Fruit fly (Drosophila melanogaster): ENCODE results near the gene nAChRbeta3.

nAChRbeta3 gene

DNA sequence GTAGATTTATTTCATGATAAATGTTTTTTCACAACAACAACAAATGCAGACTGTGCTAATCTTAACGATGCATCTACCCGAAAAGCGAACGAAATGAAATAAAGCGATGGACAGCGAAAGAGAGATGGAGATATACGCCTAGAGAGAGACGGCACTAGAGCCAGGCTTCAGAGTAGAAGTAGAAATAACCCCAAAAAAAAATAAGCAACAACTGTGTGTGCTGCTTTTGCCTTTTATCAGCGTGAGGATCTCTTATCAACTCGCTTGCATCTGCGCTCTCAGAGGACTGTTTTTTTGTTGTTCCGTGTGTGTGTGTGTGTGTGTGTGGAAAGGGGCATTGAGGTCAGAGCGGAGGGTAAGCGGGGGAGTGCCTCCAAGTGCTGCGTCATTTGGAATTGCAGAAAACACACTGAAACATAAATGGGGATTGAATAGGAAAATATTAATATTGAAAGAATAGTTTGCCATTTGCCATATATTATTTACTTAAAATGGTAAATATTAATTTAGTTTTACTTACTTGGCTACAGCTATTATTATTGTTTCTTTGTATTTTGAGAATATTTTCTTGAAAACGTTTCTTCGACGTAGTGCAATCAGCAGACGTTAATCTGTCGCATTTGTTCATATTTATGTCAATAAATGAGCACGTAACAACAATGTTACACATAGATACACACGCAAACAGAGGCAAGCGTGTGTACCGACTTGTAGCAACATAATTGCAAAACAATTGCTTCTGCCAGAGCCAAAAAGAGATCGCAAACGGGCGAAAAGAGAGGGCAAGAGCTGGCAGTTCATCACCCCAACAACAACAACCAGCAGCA is 23.7 kb upstream of the nAChRbeta3 start:
- no peak for TF ChIP-seq Mnt (GFP tag; optimal IDR thresholded peaks at IDR 0.05)
- peak; percentile 55 for TF ChIP-seq tj (GFP tag; optimal IDR thresholded peaks at IDR 0.05)
- no peak for TF ChIP-seq CG33017 (tag; optimal IDR thresholded peaks at IDR 0.05)
- TF ChIP-seq toe (GFP tag; optimal IDR thresholded peaks at IDR 0.05): no peak
- TF ChIP-seq bab1 (GFP tag; optimal IDR thresholded peaks at IDR 0.05): no peak

DNA sequence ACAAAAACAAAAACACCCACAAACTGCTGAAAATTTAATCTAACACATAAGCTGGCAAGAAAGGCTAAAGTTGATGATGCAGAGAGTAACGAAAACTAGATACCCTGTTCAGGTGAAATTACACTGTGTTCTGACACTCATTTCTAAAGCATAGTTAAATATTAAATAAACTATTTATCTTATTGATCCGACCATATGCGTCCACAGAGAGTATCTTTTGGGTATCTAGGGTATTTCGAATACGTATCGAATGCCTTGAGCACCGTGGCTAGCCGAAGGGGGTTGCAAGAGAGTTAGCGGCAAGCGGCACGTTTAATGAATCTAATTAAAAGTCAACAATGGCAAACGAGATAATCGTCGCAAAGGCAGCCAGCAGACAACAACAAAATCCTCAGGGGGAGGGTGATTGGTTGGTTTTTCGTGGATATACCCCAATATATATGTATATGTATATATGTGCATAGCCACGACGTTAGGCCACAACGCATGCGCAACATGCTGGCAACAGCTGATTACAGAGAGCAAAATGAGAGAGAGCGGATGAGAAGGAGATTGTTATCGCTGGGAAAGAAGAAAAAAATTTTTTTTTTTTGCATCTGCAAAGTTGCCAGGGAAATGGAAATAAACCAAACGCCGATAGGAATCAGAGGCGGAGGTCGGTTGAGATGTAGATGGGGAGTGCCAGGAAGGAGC is 22.8 kb upstream of the nAChRbeta3 start:
- TF ChIP-seq cic (GFP tag; optimal IDR thresholded peaks at IDR 0.05): no peak
- TF ChIP-seq toe (GFP tag; optimal IDR thresholded peaks at IDR 0.05): no peak
- TF ChIP-seq CG1620 (GFP tag; optimal IDR thresholded peaks at IDR 0.05): no peak
- TF ChIP-seq CG11617 (GFP tag; optimal IDR thresholded peaks at IDR 0.05): no peak
- no peak for TF ChIP-seq cnc (optimal IDR thresholded peaks at IDR 0.05)
- no peak for TF ChIP-seq CG14711 (tag; optimal IDR thresholded peaks at IDR 0.05)
- TF ChIP-seq CG5204 (GFP tag; optimal IDR thresholded peaks at IDR 0.05): no peak
- no peak for TF ChIP-seq Clk (GFP tag; optimal IDR thresholded peaks at IDR 0.05)
- TF ChIP-seq CG7045 (GFP tag; optimal IDR thresholded peaks at IDR 0.05): no peak
- TF ChIP-seq Crg-1 (GFP tag; optimal IDR thresholded peaks at IDR 0.05): no peak
- no peak for TF ChIP-seq CG7101 (tag; optimal IDR thresholded peaks at IDR 0.05)
- no peak for TF ChIP-seq Hr96 (GFP tag; optimal IDR thresholded peaks at IDR 0.05)
- TF ChIP-seq pad (GFP tag; optimal IDR thresholded peaks at IDR 0.05): no peak
- TF ChIP-seq bab1 (GFP tag; optimal IDR thresholded peaks at IDR 0.05): no peak
- no peak for TF ChIP-seq tj (GFP tag; optimal IDR thresholded peaks at IDR 0.05)

DNA sequence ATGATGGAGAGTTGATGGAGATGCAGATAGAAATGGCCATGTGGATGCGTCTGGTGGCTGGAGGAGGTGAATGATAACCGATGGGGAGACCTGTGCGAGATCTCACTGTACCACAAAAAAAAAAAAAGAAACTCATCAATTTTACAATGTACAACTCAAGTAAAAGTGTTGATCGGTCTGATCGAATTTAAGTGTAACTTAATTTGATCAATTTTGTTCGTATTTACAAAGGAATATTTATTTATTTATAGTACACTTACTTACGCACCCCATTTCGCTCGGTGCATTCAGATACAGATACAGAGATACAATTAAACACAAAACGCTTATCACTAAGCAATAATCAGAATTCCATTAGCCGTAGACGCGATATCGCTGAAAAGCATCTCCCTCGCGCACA is 22.2 kb upstream of the nAChRbeta3 start:
- TF ChIP-seq CG11617 (GFP tag; optimal IDR thresholded peaks at IDR 0.05): no peak
- no peak for TF ChIP-seq toe (GFP tag; optimal IDR thresholded peaks at IDR 0.05)
- no peak for TF ChIP-seq CG12768 (GFP tag; optimal IDR thresholded peaks at IDR 0.05)
- TF ChIP-seq CG33017 (tag; optimal IDR thresholded peaks at IDR 0.05): no peak
- TF ChIP-seq Mnt (GFP tag; optimal IDR thresholded peaks at IDR 0.05): no peak

DNA sequence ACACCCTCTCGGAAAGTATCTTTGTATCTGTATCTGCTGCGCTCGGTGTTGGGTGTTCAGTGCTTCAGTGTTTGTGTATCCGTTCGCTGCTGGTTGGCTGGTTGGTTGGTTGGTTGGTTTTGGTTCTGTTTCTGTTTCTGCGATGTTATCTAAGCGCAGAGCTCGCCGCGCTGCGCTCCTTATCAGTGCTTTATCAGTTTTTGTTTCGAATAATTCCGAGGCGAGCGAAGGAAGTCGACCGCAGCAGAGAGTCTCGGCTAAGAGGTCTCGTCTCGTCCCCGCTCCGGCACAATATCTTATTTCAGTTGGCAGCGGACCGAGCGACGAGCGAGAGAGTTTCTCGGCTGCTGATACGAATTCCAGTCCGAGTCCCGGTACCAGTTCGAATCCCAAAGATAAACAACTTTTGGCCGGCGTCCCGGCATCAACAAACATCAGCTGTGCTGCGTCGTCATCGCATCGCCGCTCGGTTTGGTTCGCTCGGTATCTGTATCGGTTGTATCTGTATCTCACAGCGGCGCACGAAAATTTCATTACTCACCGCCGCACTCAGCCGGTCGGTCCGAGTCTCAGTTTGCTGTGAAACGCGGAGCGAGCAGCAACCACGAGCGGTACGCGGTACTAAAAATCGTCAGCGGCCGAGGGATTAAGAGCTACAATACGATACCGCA is 21.6 kb upstream of the nAChRbeta3 start:
- TF ChIP-seq CG11617 (GFP tag; optimal IDR thresholded peaks at IDR 0.05) (no peak), bab1 (GFP tag; optimal IDR thresholded peaks at IDR 0.05) (peak; percentile 28), cic (GFP tag; optimal IDR thresholded peaks at IDR 0.05) (peak; percentile 3), CG5204 (GFP tag; optimal IDR thresholded peaks at IDR 0.05) (no peak), toe (GFP tag; optimal IDR thresholded peaks at IDR 0.05) (no peak), Hr96 (GFP tag; optimal IDR thresholded peaks at IDR 0.05) (peak; percentile 13), tj (GFP tag; optimal IDR thresholded peaks at IDR 0.05) (peak; percentile 21)

DNA sequence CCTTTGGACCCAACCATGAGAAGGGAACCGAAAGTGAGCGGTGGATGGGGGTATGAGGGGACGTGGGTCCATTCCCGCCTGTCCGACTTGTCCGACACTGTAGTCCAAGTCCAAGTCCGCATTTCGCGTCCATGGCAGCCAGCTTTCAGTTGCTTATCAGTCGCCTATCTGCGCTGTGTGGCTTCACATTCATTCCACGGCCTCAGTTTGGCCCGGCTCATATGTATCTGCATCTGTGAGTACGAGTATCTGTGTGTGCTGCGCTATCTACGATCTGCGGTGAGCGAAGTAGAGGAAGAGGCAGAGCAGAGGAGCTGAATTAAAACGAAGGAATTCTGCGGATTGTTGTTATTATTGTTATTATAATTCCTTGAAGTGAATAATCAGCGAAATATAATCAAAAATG is 20.4 kb upstream of the nAChRbeta3 start:
- TF ChIP-seq tj (GFP tag; optimal IDR thresholded peaks at IDR 0.05): peak; percentile 70
- TF ChIP-seq CG7045 (GFP tag; optimal IDR thresholded peaks at IDR 0.05): no peak

DNA sequence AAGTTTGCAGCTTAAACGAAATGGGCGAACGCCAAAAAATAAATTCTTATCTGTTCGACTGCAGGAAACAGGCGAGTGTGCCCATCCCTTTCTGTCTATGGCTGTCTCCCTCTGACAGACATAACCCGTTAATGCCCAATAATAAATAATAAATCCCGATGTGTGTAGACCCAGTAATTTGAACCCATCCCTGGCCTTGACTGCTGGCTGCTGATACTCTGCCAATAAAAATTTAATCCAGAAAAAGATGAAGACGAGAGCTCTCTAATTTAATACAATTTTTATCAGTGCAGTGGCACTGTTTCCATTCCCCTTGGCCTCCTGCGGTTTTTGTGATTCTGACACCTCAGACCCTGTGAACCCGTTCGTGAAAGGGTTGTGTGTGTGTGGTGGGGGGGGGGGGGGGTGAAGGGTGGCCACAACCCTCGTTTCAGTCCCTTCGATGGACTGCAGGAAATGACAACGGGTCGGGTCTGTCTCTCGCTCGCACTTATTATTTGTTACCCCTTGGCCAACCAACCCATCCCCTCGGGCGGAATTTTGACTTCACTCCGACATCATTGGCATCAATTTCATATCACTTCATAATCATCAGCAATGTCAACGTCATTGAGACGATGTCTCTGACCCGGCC is 19.3 kb upstream of the nAChRbeta3 start:
- TF ChIP-seq CG12768 (GFP tag; optimal IDR thresholded peaks at IDR 0.05) (no peak), ovo (GFP tag; optimal IDR thresholded peaks at IDR 0.05) (no peak), CG7101 (tag; optimal IDR thresholded peaks at IDR 0.05) (no peak), CG7045 (GFP tag; optimal IDR thresholded peaks at IDR 0.05) (no peak), cnc (optimal IDR thresholded peaks at IDR 0.05) (no peak), CG14711 (tag; optimal IDR thresholded peaks at IDR 0.05) (no peak), Crg-1 (GFP tag; optimal IDR thresholded peaks at IDR 0.05) (no peak), Clk (GFP tag; optimal IDR thresholded peaks at IDR 0.05) (no peak), kay (GFP tag; ENCODE audit: borderline replicate concordance) (no peak), Hr96 (GFP tag; optimal IDR thresholded peaks at IDR 0.05) (no peak), CG5204 (GFP tag; optimal IDR thresholded peaks at IDR 0.05) (no peak), CG11617 (GFP tag; optimal IDR thresholded peaks at IDR 0.05) (no peak), tj (GFP tag; optimal IDR thresholded peaks at IDR 0.05) (no peak), CG33017 (tag; optimal IDR thresholded peaks at IDR 0.05) (no peak), toe (GFP tag; optimal IDR thresholded peaks at IDR 0.05) (no peak), bab1 (GFP tag; optimal IDR thresholded peaks at IDR 0.05) (no peak), CG1620 (GFP tag; optimal IDR thresholded peaks at IDR 0.05) (no peak)

Measured in whole organism, adult.